Fruit fly (Drosophila melanogaster) whole organism: ENCODE results near the gene Spn77Ba.

Source experiments
- CG8478 ChIP-seq: fragments of >200 bp; optimal IDR thresholded peaks from 2 replicates; lab custom pipeline; 2018; ENCODE audit warnings: inconsistent platforms
- EcR ChIP-seq, 2 experiments: fragments of >200 bp; optimal IDR thresholded peaks; 2 replicates each; lab custom pipeline; 2017; ENCODE audit warnings: missing biosample characterization in 2 of 2, missing genetic modification characterization in 2 of 2, missing genetic modification reagents in 2 of 2
- psq ChIP-seq: fragments of >200 bp; optimal IDR thresholded peaks from 2 replicates; lab custom pipeline; 2017
- usp ChIP-seq: fragments of >200 bp; optimal IDR thresholded peaks from 2 replicates; lab custom pipeline; 2017; ENCODE audit warnings: missing biosample characterization, missing genetic modification characterization, mixed read lengths

- TF ChIP-seq psq (lab: Kevin White, UChicago) (no peak), usp (no peak), CG8478 (lab: Kevin White, UChicago) (no peak), EcR (GFP tag; optimal IDR thresholded peaks at IDR 0.05; lab: Kevin White, UChicago) (no peak)
Observed at dm6 chr3L:20342334-20342733, 25.3 kb downstream of the Spn77Ba start, which contains the start of gene Spn77Bc.
